Worm (Caenorhabditis elegans) whole organism, L4/young adult: ENCODE data around the gene F43B10.1.

Experiments
- W03F9.2 ChIP-seq: fragments of 150-350 bp; optimal IDR thresholded peaks from 2 replicates; lab custom pipeline; 2014; ENCODE audit warnings: missing biosample characterization, missing genetic modification characterization
- dao-5 ChIP-seq: sonication (generic microtip); optimal IDR thresholded peaks from 2 replicates; lab custom pipeline; 2016; ENCODE audit warnings: missing genotype, missing genetic modification characterization, moderate library complexity, missing compliant biosample characterization
- him-1 ChIP-seq: sonication (generic microtip); optimal IDR thresholded peaks from 2 replicates; lab custom pipeline; 2016; ENCODE audit warnings: missing genotype, missing genetic modification reagents, missing genetic modification characterization, missing compliant biosample characterization

ce11 chrX:16602457-16602856, 60.2 kb downstream of the F43B10.1 start, which contains the start of gene F59C12.4:
- TF ChIP-seq him-1 (tag; lab: Kevin White, UChicago) (no peak), dao-5 (no peak), W03F9.2 (tag; lab: Kevin White, UChicago) (no peak)
